Fruit fly (Drosophila melanogaster): ENCODE data around the gene Fadd.

Gene Fadd

dm6 chr3R:22041625-22042282 is 7.5 kb downstream of the Fadd start, which contains the start of gene how (continued):
- TF ChIP-seq Gsc (GFP tag; IDR thresholded peaks at IDR 0.05) (no peak), Oli (tag; optimal IDR thresholded peaks at IDR 0.05) (no peak), NC2α (GFP tag; optimal IDR thresholded peaks at IDR 0.05) (peak; percentile 20), Jarid2 (GFP tag; optimal IDR thresholded peaks at IDR 0.05) (peak; percentile 93), CG16863 (GFP tag; optimal IDR thresholded peaks at IDR 0.05) (no peak), trh (GFP tag; optimal IDR thresholded peaks at IDR 0.05) (no peak), CG2120 (GFP tag; optimal IDR thresholded peaks at IDR 0.05) (peak; percentile 26), CG3163 (GFP tag; optimal IDR thresholded peaks at IDR 0.05) (peak; percentile 91), C15 (GFP tag; IDR thresholded peaks at IDR 0.05) (no peak), al (GFP tag; IDR thresholded peaks at IDR 0.05) (no peak), fd102C (GFP tag; optimal IDR thresholded peaks at IDR 0.05) (no peak), Myb (GFP tag; optimal IDR thresholded peaks at IDR 0.05) (peak; percentile 74), Fer1 (GFP tag; optimal IDR thresholded peaks at IDR 0.05) (no peak), Camta (GFP tag; optimal IDR thresholded peaks at IDR 0.05) (peak; percentile 41), amos (GFP tag; IDR thresholded peaks at IDR 0.05; ENCODE audit: partially characterized antibody) (no peak), HHEX (GFP tag; optimal IDR thresholded peaks at IDR 0.05) (peak; percentile 0), Xrp1 (GFP tag; IDR thresholded peaks at IDR 0.05) (no peak), HLH4C (GFP tag; IDR thresholded peaks at IDR 0.05; ENCODE audit: partially characterized antibody) (peak; percentile 19; the same call in 1 of the 3 replicates), Oaz (GFP tag; IDR thresholded peaks at IDR 0.05) (no peak), zfh1 (GFP tag; IDR thresholded peaks at IDR 0.05) (peak; percentile 41; the same call in 1 of the 3 replicates), Hey (tag; optimal IDR thresholded peaks at IDR 0.05) (no peak), inv (GFP tag; IDR thresholded peaks at IDR 0.05; ENCODE audit: partially characterized antibody) (no peak), maf-S (GFP tag; optimal IDR thresholded peaks at IDR 0.05) (no peak), Lim3 (GFP tag; IDR thresholded peaks at IDR 0.05) (no peak), Optix (GFP tag; IDR thresholded peaks at IDR 0.05) (no peak), chinmo (GFP tag; IDR thresholded peaks at IDR 0.05; ENCODE audit: partially characterized antibody) (no peak), CG43689 (GFP tag; IDR thresholded peaks at IDR 0.05) (no peak), CG10543 (GFP tag; optimal IDR thresholded peaks at IDR 0.05) (peak; percentile 20), emc (GFP tag; optimal IDR thresholded peaks at IDR 0.05) (no peak), cwo (GFP tag; optimal IDR thresholded peaks at IDR 0.05) (no peak), CG14710 (tag; optimal IDR thresholded peaks at IDR 0.05) (peak; percentile 65), CG10959 (GFP tag; IDR thresholded peaks at IDR 0.05) (no peak), stc (GFP tag; IDR thresholded peaks at IDR 0.05) (no peak), Dll (GFP tag; IDR thresholded peaks at IDR 0.05; ENCODE audit: partially characterized antibody) (peak; percentile 57; the same call in 3 of the 4 replicates), CG6254 (GFP tag; optimal IDR thresholded peaks at IDR 0.05) (peak; percentile 16), CG11560 (tag; IDR thresholded peaks at IDR 0.05) (no peak), yki (optimal IDR thresholded peaks at IDR 0.05) (peak; percentile 97), Dek (tag; optimal IDR thresholded peaks at IDR 0.05) (no peak), CG13894 (tag; optimal IDR thresholded peaks at IDR 0.05) (peak; percentile 33), BEAF-32 (GFP tag; optimal IDR thresholded peaks at IDR 0.05) (peak; percentile 40), CG7271 (tag; optimal IDR thresholded peaks at IDR 0.05) (no peak), Rx (GFP tag; IDR thresholded peaks at IDR 0.05) (no peak), gsb-n (tag; optimal IDR thresholded peaks at IDR 0.05) (no peak), chm (GFP tag; IDR thresholded peaks at IDR 0.05) (peak; percentile 83), CG16815 (GFP tag; optimal IDR thresholded peaks at IDR 0.05) (no peak), CG9797 (GFP tag; optimal IDR thresholded peaks at IDR 0.05) (peak; percentile 18), CG12659 (GFP tag; optimal IDR thresholded peaks at IDR 0.05) (no peak), hbn (GFP tag; IDR thresholded peaks at IDR 0.05; ENCODE audit: partially characterized antibody) (no peak), Tbp (GFP tag; optimal IDR thresholded peaks at IDR 0.05) (no peak), sr (GFP tag; IDR thresholded peaks at IDR 0.05) (no peak)

Measured in whole organism, embryonic.